Fruit fly (Drosophila melanogaster) whole organism, prepupa: ENCODE results near the gene CG10877.

Experiments used
- Blimp-1 ChIP-seq: fragments of 200-800 bp; sonication (Bioruptor generic); optimal IDR thresholded peaks from 3 replicates; lab custom pipeline; 2017; ENCODE audit warnings: missing biosample characterization, missing genetic modification characterization, mild to moderate bottlenecking, moderate library complexity, missing genetic modification reagents
- CG11762 ChIP-seq: fragments of 200-800 bp; sonication (Bioruptor generic); optimal IDR thresholded peaks from 3 replicates; lab custom pipeline; 2016; ENCODE audit warnings: missing biosample characterization, missing genetic modification characterization; ENCODE audit not compliant: insufficient read depth
- CG15336 ChIP-seq: fragments of 200-800 bp; sonication (Bioruptor generic); IDR thresholded peaks from 2 replicates; pipeline ENCODE4 v1.3.6; 2022; ENCODE audit warnings: missing biosample characterization, missing genetic modification characterization
- CG1621 ChIP-seq: fragments of 200-800 bp; sonication (Bioruptor generic); optimal IDR thresholded peaks from 3 replicates; lab custom pipeline; 2018; ENCODE audit warnings: missing biosample characterization, mild to moderate bottlenecking, missing genetic modification characterization
- CG16779 ChIP-seq: fragments of 200-800 bp; sonication (Bioruptor generic); optimal IDR thresholded peaks from 3 replicates; lab custom pipeline; 2017; ENCODE audit warnings: missing biosample characterization, mild to moderate bottlenecking, missing genetic modification characterization
- CG3032 ChIP-seq: fragments of 200-800 bp; optimal IDR thresholded peaks from 2 replicates; lab custom pipeline; 2019; ENCODE audit warnings: missing biosample characterization, mild to moderate bottlenecking, missing genetic modification characterization, moderate library complexity
- CG31627 ChIP-seq: fragments of 200-800 bp; sonication (Bioruptor generic); optimal IDR thresholded peaks from 3 replicates; lab custom pipeline; 2016; ENCODE audit warnings: missing biosample characterization, missing genetic modification characterization
- CG3919 ChIP-seq: fragments of 200-800 bp; sonication (Bioruptor generic); optimal IDR thresholded peaks from 3 replicates; lab custom pipeline; 2016; ENCODE audit warnings: missing biosample characterization, missing genetic modification characterization
- CG6163 ChIP-seq: fragments of 200-800 bp; sonication (Bioruptor generic); IDR thresholded peaks from 3 replicates; pipeline ENCODE4 v1.3.6; 2022; ENCODE audit warnings: missing biosample characterization, missing genetic modification characterization
- CG6808 ChIP-seq: fragments of 200-800 bp; sonication (Bioruptor generic); optimal IDR thresholded peaks from 3 replicates; lab custom pipeline; 2017; ENCODE audit warnings: missing biosample characterization, missing genetic modification characterization, mild to moderate bottlenecking, moderate library complexity, missing genetic modification reagents
- CG7368 ChIP-seq: fragments of 200-800 bp; sonication (Bioruptor generic); optimal IDR thresholded peaks from 3 replicates; lab custom pipeline; 2016; ENCODE audit warnings: missing biosample characterization, missing genetic modification characterization
- CG8119 ChIP-seq: fragments of 200-800 bp; sonication (Bioruptor generic); IDR thresholded peaks from 3 replicates; pipeline ENCODE4 v1.3.6; 2022; ENCODE audit warnings: missing biosample characterization, missing genetic modification characterization
- CG8632 ChIP-seq: fragments of 200-800 bp; sonication (Bioruptor generic); optimal IDR thresholded peaks from 3 replicates; lab custom pipeline; 2016; ENCODE audit warnings: missing biosample characterization, missing genetic modification characterization
- Eip78C ChIP-seq: fragments of 200-800 bp; sonication (Bioruptor generic); peaks from one replicate; lab custom pipeline; 2016; ENCODE audit warnings: missing biosample characterization, missing genetic modification characterization
- Eip93F ChIP-seq: fragments of 200-800 bp; sonication (Bioruptor generic); optimal IDR thresholded peaks from 2 replicates; lab custom pipeline; 2016; ENCODE audit warnings: missing biosample characterization, mild to moderate bottlenecking, missing genetic modification characterization
- Ets21C ChIP-seq: fragments of 200-800 bp; sonication (Bioruptor generic); optimal IDR thresholded peaks from 3 replicates; lab custom pipeline; 2016; ENCODE audit warnings: missing biosample characterization, missing genetic modification characterization
- Ets96B ChIP-seq: fragments of 200-800 bp; optimal IDR thresholded peaks from 2 replicates; lab custom pipeline; 2019; ENCODE audit warnings: missing biosample characterization, mild to moderate bottlenecking, missing genetic modification characterization, moderate library complexity
- Gug ChIP-seq: fragments of 200-800 bp; sonication (Bioruptor generic); IDR thresholded peaks from 2 replicates; pipeline ENCODE4 v1.3.6; 2022; ENCODE audit warnings: missing biosample characterization, missing genetic modification characterization
- Hr38 ChIP-seq: sonication (Bioruptor generic); optimal IDR thresholded peaks from 2 replicates; lab custom pipeline; 2016; ENCODE audit warnings: missing biosample characterization, missing genetic modification characterization
- Hr39 ChIP-seq: fragments of 200-800 bp; sonication (Bioruptor generic); optimal IDR thresholded peaks from 2 replicates; lab custom pipeline; 2016; ENCODE audit warnings: missing biosample characterization, missing genetic modification characterization
- Hr4 ChIP-seq: fragments of 200-800 bp; sonication (Bioruptor generic); optimal IDR thresholded peaks from 3 replicates; lab custom pipeline; 2016; ENCODE audit warnings: missing biosample characterization, missing genetic modification characterization
- Lpt ChIP-seq: fragments of 200-800 bp; sonication (Bioruptor generic); optimal IDR thresholded peaks from 3 replicates; lab custom pipeline; 2016; ENCODE audit warnings: missing biosample characterization, missing genetic modification characterization
- Met ChIP-seq: fragments of 200-800 bp; sonication (Bioruptor generic); optimal IDR thresholded peaks from 3 replicates; lab custom pipeline; 2016; ENCODE audit warnings: missing biosample characterization, missing genetic modification characterization
- Smox ChIP-seq: fragments of 200-800 bp; sonication (Bioruptor generic); optimal IDR thresholded peaks from 3 replicates; lab custom pipeline; 2016; ENCODE audit warnings: missing biosample characterization, missing genetic modification characterization
- Sox102F ChIP-seq: fragments of 200-800 bp; sonication (Bioruptor generic); optimal IDR thresholded peaks from 2 replicates; lab custom pipeline; 2016; ENCODE audit warnings: missing biosample characterization, mild to moderate bottlenecking, missing genetic modification characterization
- Sox14 ChIP-seq: fragments of 200-800 bp; sonication (Bioruptor generic); optimal IDR thresholded peaks from 3 replicates; lab custom pipeline; 2016; ENCODE audit warnings: missing biosample characterization, missing genetic modification characterization
- Sox15 ChIP-seq: fragments of 200-800 bp; sonication (Bioruptor generic); optimal IDR thresholded peaks from 3 replicates; lab custom pipeline; 2016; ENCODE audit warnings: missing biosample characterization, missing genetic modification characterization
- achi ChIP-seq: fragments of 200-800 bp; sonication (Bioruptor generic); optimal IDR thresholded peaks from 3 replicates; lab custom pipeline; 2016; ENCODE audit warnings: missing biosample characterization, missing genetic modification characterization
- acj6 ChIP-seq: fragments of 200-800 bp; sonication (Bioruptor generic); optimal IDR thresholded peaks from 3 replicates; lab custom pipeline; 2016; ENCODE audit warnings: missing biosample characterization, missing genetic modification characterization
- cyc ChIP-seq: fragments of 200-800 bp; sonication (Bioruptor generic); optimal IDR thresholded peaks from 3 replicates; lab custom pipeline; 2016; ENCODE audit warnings: missing biosample characterization, missing genetic modification characterization
- dsx ChIP-seq: fragments of 200-800 bp; optimal IDR thresholded peaks from 3 replicates; lab custom pipeline; 2019; ENCODE audit warnings: missing biosample characterization, mild to moderate bottlenecking, missing genetic modification characterization, moderate library complexity; ENCODE audit not compliant: poor library complexity, severe bottlenecking
- eg ChIP-seq: fragments of 200-800 bp; sonication (Bioruptor generic); IDR thresholded peaks from 3 replicates; pipeline ENCODE4 v1.3.6; 2022; ENCODE audit warnings: missing biosample characterization, missing genetic modification characterization
- esn ChIP-seq: fragments of 200-800 bp; sonication (Bioruptor generic); optimal IDR thresholded peaks from 2 replicates; lab custom pipeline; 2016; ENCODE audit warnings: missing biosample characterization, mild to moderate bottlenecking, missing genetic modification characterization, moderate library complexity
- fd59A ChIP-seq: fragments of 200-800 bp; sonication (Bioruptor generic); optimal IDR thresholded peaks from 2 replicates; lab custom pipeline; 2017; ENCODE audit warnings: missing biosample characterization, mild to moderate bottlenecking, missing genetic modification characterization, missing genetic modification reagents
- fd85E ChIP-seq: fragments of 200-800 bp; sonication (Bioruptor generic); optimal IDR thresholded peaks from 3 replicates; lab custom pipeline; 2016; ENCODE audit warnings: missing biosample characterization, missing genetic modification characterization
- fkh ChIP-seq: fragments of 200-800 bp; sonication (Bioruptor generic); optimal IDR thresholded peaks from 3 replicates; lab custom pipeline; 2017; ENCODE audit warnings: missing biosample characterization, mild to moderate bottlenecking, missing genetic modification characterization, moderate library complexity
- net ChIP-seq: fragments of 200-800 bp; sonication (Bioruptor generic); optimal IDR thresholded peaks from 3 replicates; lab custom pipeline; 2016; ENCODE audit warnings: missing biosample characterization, missing genetic modification characterization
- pdm3 ChIP-seq: fragments of 200-800 bp; sonication (Bioruptor generic); optimal IDR thresholded peaks from 3 replicates; lab custom pipeline; 2016; ENCODE audit warnings: missing biosample characterization, missing genetic modification characterization
- spab ChIP-seq: fragments of 200-800 bp; sonication (Bioruptor generic); optimal IDR thresholded peaks from 2 replicates; lab custom pipeline; 2017; ENCODE audit warnings: missing biosample characterization, mild to moderate bottlenecking, missing genetic modification characterization, missing genetic modification reagents
- svp ChIP-seq: fragments of 200-800 bp; sonication (Bioruptor generic); peaks from one replicate; lab custom pipeline; 2016; ENCODE audit warnings: missing biosample characterization, missing genetic modification characterization

Gene CG10877

DNA sequence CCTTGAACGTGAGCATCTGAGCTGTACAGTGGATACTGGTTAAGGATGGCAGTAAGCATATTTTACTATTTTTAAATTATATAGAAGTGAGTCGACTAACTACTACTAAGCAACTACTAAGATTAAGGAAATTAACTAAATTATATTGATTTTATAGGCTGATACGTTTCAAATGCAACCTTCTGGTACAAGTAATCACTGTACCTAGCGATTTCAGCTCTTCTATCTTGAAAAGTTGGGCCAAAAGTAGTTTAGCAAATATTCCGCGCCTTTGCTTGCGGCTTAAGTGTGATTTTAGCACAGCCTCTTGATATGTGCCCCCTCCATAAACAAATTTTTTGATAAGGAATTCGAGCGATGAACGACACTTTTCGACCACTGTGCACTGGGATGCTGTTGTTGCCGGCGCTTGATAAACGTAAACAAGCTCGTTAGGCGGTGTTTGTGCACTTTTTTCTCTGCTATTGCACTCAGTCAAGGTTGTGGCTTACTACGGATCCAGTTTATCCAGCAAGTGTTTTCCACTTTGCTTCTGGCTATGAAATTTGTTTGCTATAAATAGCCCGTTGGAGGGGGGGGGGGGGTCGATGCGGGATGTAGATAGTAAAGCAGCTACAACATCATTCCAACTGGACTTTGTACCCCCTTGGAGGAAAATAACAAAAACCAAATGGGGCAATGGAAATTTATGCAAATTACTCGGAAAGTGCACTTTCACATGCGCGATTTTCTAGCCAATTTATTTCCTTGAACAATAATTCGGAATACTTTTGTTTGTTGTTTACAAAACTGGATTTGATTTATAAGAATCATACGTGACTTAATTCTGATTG is 7.4 kb downstream of the CG10877 start (continued):
- TF ChIP-seq Ets21C (GFP tag; lab: Kevin White, UChicago) (peak; percentile 51), CG31627 (peak; percentile 66), Met (GFP tag; lab: Kevin White, UChicago) (peak; percentile 75), fd85E (GFP tag; lab: Kevin White, UChicago) (no peak), acj6 (GFP tag; lab: Kevin White, UChicago) (peak; percentile 73), eg (peak; percentile 86), Blimp-1 (GFP tag; lab: Kevin White, UChicago) (no peak), CG1621 (tag; lab: Kevin White, UChicago) (peak; percentile 53), pdm3 (GFP tag; lab: Kevin White, UChicago) (peak; percentile 82), Eip78C (GFP tag; lab: Kevin White, UChicago) (peak; percentile 89), CG8119 (peak; percentile 65), Hr4 (GFP tag; lab: Kevin White, UChicago) (peak; percentile 84), Gug (peak; percentile 79), spab (GFP tag; lab: Kevin White, UChicago) (peak; percentile 66), Lpt (GFP tag; lab: Kevin White, UChicago) (peak; percentile 55), Sox14 (GFP tag; lab: Kevin White, UChicago) (peak; percentile 70), svp (peak; percentile 86), Hr38 (GFP tag; lab: Kevin White, UChicago) (no peak), CG6808 (GFP tag; lab: Kevin White, UChicago) (peak; percentile 88), fd59A (GFP tag; lab: Kevin White, UChicago) (peak; percentile 65), achi (GFP tag; lab: Kevin White, UChicago) (peak; percentile 81), CG3919 (GFP tag; lab: Kevin White, UChicago) (peak; percentile 81), CG3032 (tag; lab: Kevin White, UChicago) (peak; percentile 60), CG15336 (GFP tag; lab: Robert Waterston, UW) (peak; percentile 79), esn (GFP tag; lab: Kevin White, UChicago) (peak; percentile 72), Smox (GFP tag; lab: Kevin White, UChicago) (peak; percentile 75), Sox15 (GFP tag; lab: Kevin White, UChicago) (peak; percentile 63), Ets96B (tag; lab: Kevin White, UChicago) (peak; percentile 52), CG8632 (GFP tag; lab: Kevin White, UChicago) (peak; percentile 52), fkh (peak; percentile 54), dsx (GFP tag; lab: Kevin White, UChicago) (peak; percentile 6), CG16779 (peak; percentile 78)

DNA sequence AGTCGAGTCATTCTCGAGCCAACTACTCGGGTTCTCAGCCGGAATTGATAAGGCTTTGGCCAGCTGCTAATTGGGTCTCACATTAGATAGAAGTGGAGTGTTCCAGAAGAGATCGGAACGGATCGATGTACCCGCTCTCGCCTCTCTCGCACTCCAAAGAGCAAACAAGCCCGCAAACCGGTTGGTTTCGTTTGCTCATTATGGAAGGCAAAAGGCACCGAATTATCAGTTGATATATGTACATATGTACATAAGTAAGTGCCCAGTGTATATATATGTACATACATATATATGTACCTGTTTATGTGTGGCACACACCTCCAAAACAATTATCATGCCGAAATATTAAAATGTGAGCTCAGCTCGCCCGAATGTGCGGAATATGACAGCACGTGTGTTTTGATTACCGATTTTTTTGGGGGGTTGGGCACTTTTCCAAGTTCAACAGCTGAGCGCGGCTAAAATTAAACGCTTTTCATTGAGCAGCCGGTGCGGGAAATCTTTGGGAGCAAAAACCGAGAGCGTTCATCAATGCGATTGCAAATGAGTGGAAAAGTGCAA is 8.1 kb downstream of the CG10877 start:
- TF ChIP-seq CG8119: peak; percentile 29; the same call in 1 of the 3 replicates
- no peak for TF ChIP-seq Hr39 (GFP tag; lab: Kevin White, UChicago)
- peak; percentile 38 for TF ChIP-seq Eip93F
- no peak for TF ChIP-seq acj6 (GFP tag; lab: Kevin White, UChicago)
- TF ChIP-seq Gug: no peak
- no peak for TF ChIP-seq CG7368
- no peak for TF ChIP-seq Hr4 (GFP tag; lab: Kevin White, UChicago)
- TF ChIP-seq CG3919 (GFP tag; lab: Kevin White, UChicago): no peak
- TF ChIP-seq net (GFP tag; lab: Kevin White, UChicago): no peak
- no peak for TF ChIP-seq cyc (GFP tag; lab: Kevin White, UChicago)
- no peak for TF ChIP-seq CG11762 (GFP tag; lab: Kevin White, UChicago)
- peak; percentile 95 for TF ChIP-seq fkh
- TF ChIP-seq CG6163 (GFP tag; lab: Robert Waterston, UW): peak; percentile 24; the same call in 1 of the 3 replicates
- TF ChIP-seq Sox102F (GFP tag; lab: Kevin White, UChicago): no peak
- TF ChIP-seq, all 60 proteins: peak for 4
